Worm (Caenorhabditis elegans) whole organism, L3 larva: ENCODE results near the gene nep-3.

ENCODE experiments used
- R02D3.7 ChIP-seq: fragments of 150-350 bp; optimal IDR thresholded peaks from 2 replicates; lab custom pipeline; 2014; ENCODE audit warnings: missing biosample characterization, missing genetic modification characterization
- ceh-82 ChIP-seq: fragments of 150-350 bp; optimal IDR thresholded peaks from 2 replicates; lab custom pipeline; 2014; ENCODE audit warnings: missing biosample characterization, missing genetic modification characterization
- nhr-28 ChIP-seq: fragments of 150-350 bp; optimal IDR thresholded peaks from 2 replicates; lab custom pipeline; 2014; ENCODE audit warnings: missing biosample characterization, missing genetic modification characterization

ce11 chrII:3843305-3843704 is 33.7 kb downstream of the nep-3 start, which contains the start of the genes C17A2.7 and C17A2.3:
- TF ChIP-seq nhr-28: no peak
- TF ChIP-seq R02D3.7 (tag; lab: Kevin White, UChicago): no peak
- TF ChIP-seq ceh-82 (tag; lab: Kevin White, UChicago): no peak
